Worm (Caenorhabditis elegans): Measurements from ENCODE around the gene gldi-8.

- TF ChIP-seq flt-1 (GFP tag; IDR thresholded peaks at IDR 0.05) = 0 out of 2 replicates have a peak, but pooled peaks have one; percentile 41
- TF ChIP-seq klf-2 (GFP tag; conservative IDR thresholded peaks at IDR 0.05) = no peak
- no peak for TF ChIP-seq ztf-23 (GFP tag; IDR thresholded peaks at IDR 0.05)
These were observed 16.1 kb downstream of the gldi-8 start for ce11 chrIII:12583466-12583865.
